Fruit fly (Drosophila melanogaster): ENCODE results near the gene Uch.

The Uch gene

DNA sequence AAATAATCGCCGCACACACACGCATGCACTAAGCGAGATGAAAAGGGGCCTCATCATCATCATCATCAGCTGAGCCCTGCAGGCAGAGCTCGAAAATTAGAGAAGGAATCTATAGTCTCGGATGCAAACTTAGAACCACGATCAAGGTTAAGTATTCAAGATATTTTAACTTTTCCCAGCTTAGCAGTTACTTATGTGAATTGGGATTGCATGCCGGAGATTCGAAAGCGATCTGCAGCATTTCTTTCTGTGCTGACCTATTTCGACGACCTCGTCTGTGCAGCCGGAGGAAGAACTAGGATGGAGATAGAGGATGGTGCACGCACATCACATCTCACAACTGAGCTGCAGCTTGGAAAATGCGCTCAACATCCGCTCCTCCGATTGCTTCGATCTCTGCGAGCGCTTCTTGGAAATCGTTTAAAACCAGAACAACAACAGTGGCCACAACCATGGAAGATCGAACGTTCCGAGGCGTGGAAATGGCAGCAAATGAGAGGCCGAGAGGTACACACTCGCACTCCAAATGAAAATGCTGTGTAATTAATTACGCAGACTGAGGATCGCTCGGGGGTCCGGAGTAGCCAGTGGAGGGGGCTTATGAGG is 31.2 kb downstream of the Uch start (continued):
- TF ChIP-seq CG12219 (GFP tag; optimal IDR thresholded peaks at IDR 0.05): peak; percentile 43
- TF ChIP-seq CG3838 (GFP tag; optimal IDR thresholded peaks at IDR 0.05): no peak
- TF ChIP-seq lilli (GFP tag; optimal IDR thresholded peaks at IDR 0.05): peak; percentile 47
- TF ChIP-seq CG12391 (tag; optimal IDR thresholded peaks at IDR 0.05): peak; percentile 77
- no peak for TF ChIP-seq Oaz (GFP tag; IDR thresholded peaks at IDR 0.05)
- TF ChIP-seq CG15479 (GFP tag; optimal IDR thresholded peaks at IDR 0.05): no peak
- peak; percentile 25 for TF ChIP-seq CG18619 (GFP tag; optimal IDR thresholded peaks at IDR 0.05)
- peak; percentile 61 for TF ChIP-seq Ssrp (tag; optimal IDR thresholded peaks at IDR 0.05)
- no peak for TF ChIP-seq ham (GFP tag; IDR thresholded peaks at IDR 0.05)
- TF ChIP-seq sr (GFP tag; IDR thresholded peaks at IDR 0.05): no peak
- no peak for TF ChIP-seq CG31388 (GFP tag; optimal IDR thresholded peaks at IDR 0.05)
- TF ChIP-seq usp (GFP tag; optimal IDR thresholded peaks at IDR 0.05): no peak
- TF ChIP-seq CG30020 (tag; optimal IDR thresholded peaks at IDR 0.05): no peak
- TF ChIP-seq CG2129 (GFP tag; IDR thresholded peaks at IDR 0.05; ENCODE audit: partially characterized antibody): no peak
- peak; percentile 57; the same call in 1 of the 2 replicates for TF ChIP-seq CG32767 (GFP tag; IDR thresholded peaks at IDR 0.05)
- TF ChIP-seq CG1529 (GFP tag; optimal IDR thresholded peaks at IDR 0.05): peak; percentile 47
- TF ChIP-seq Adf1 (GFP tag; IDR thresholded peaks at IDR 0.05): no peak
- TF ChIP-seq CG17912 (GFP tag; optimal IDR thresholded peaks at IDR 0.05): no peak
- peak; percentile 39 for TF ChIP-seq CG10654 (GFP tag; optimal IDR thresholded peaks at IDR 0.05)
- peak; percentile 15 for TF ChIP-seq slp2 (GFP tag; optimal IDR thresholded peaks at IDR 0.05)
- no peak for TF ChIP-seq Dref (GFP tag; IDR thresholded peaks at IDR 0.05)
- no peak for TF ChIP-seq Doc3 (GFP tag; IDR thresholded peaks at IDR 0.05; ENCODE audit: partially characterized antibody)
- TF ChIP-seq da (GFP tag; optimal IDR thresholded peaks at IDR 0.05): no peak
- TF ChIP-seq dati (GFP tag; IDR thresholded peaks at IDR 0.05): no peak
- no peak for TF ChIP-seq C15 (GFP tag; IDR thresholded peaks at IDR 0.05)
- TF ChIP-seq Kr (GFP tag; optimal IDR thresholded peaks at IDR 0.05): no peak
- peak; percentile 92 for TF ChIP-seq CG4404 (GFP tag; IDR thresholded peaks at IDR 0.05)
- TF ChIP-seq ERR (GFP tag; optimal IDR thresholded peaks at IDR 0.05): no peak
- peak; percentile 12 for TF ChIP-seq CG10462 (GFP tag; optimal IDR thresholded peaks at IDR 0.05)
- peak; percentile 17; the same call in 1 of the 3 replicates for TF ChIP-seq tgo (GFP tag; IDR thresholded peaks at IDR 0.05)
- no peak for TF ChIP-seq Asciz (GFP tag; optimal IDR thresholded peaks at IDR 0.05)
- no peak; the same call in 1 of the 2 replicates for TF ChIP-seq esg (GFP tag; conservative IDR thresholded peaks at IDR 0.05)
- no peak for TF ChIP-seq klu (GFP tag; IDR thresholded peaks at IDR 0.05)
- TF ChIP-seq CG14860 (GFP tag; IDR thresholded peaks at IDR 0.05; ENCODE audit: partially characterized antibody): no peak
- no peak for TF ChIP-seq HmgZ (tag; optimal IDR thresholded peaks at IDR 0.05)
- no peak for TF ChIP-seq kah (GFP tag; optimal IDR thresholded peaks at IDR 0.05)
- TF ChIP-seq CoRest (tag; optimal IDR thresholded peaks at IDR 0.05): peak; percentile 33
- TF ChIP-seq CG32532 (GFP tag; IDR thresholded peaks at IDR 0.05): no peak
- TF ChIP-seq cg (GFP tag; optimal IDR thresholded peaks at IDR 0.05): no peak
- peak; percentile 44 for TF ChIP-seq CG4707 (GFP tag; optimal IDR thresholded peaks at IDR 0.05)
- TF ChIP-seq chif (GFP tag; optimal IDR thresholded peaks at IDR 0.05): peak; percentile 33 to 91
- TF ChIP-seq CG32772 (GFP tag; IDR thresholded peaks at IDR 0.05): peak; percentile 49; the same call in 1 of the 2 replicates
- peak; percentile 92 for TF ChIP-seq CG16815 (GFP tag; optimal IDR thresholded peaks at IDR 0.05)
- peak; percentile 81 for TF ChIP-seq CG31441 (GFP tag; IDR thresholded peaks at IDR 0.05)
- peak; percentile 34 for TF ChIP-seq pb (GFP tag; optimal IDR thresholded peaks at IDR 0.05)
- TF ChIP-seq gsb-n (tag; optimal IDR thresholded peaks at IDR 0.05): peak; percentile 78
- TF ChIP-seq aop (GFP tag; IDR thresholded peaks at IDR 0.05): peak; percentile 65
- TF ChIP-seq CG33213 (GFP tag; optimal IDR thresholded peaks at IDR 0.05): peak; percentile 39
- TF ChIP-seq CG1024 (GFP tag; IDR thresholded peaks at IDR 0.05): peak; percentile 58
- TF ChIP-seq pho (GFP tag; optimal IDR thresholded peaks at IDR 0.05): no peak
- TF ChIP-seq nerfin-1 (tag; optimal IDR thresholded peaks at IDR 0.05): peak; percentile 36
